Worm (Caenorhabditis elegans) whole organism, L2 larva: ENCODE data around the gene unc-61.

Experiments used
- F13H6.1 ChIP-seq: sonication (generic microtip); optimal IDR thresholded peaks from 2 replicates; lab custom pipeline; 2016; ENCODE audit warnings: missing genetic modification characterization, missing compliant biosample characterization
- ceh-82 ChIP-seq: fragments of 150-350 bp; optimal IDR thresholded peaks from 2 replicates; lab custom pipeline; 2014; ENCODE audit warnings: missing biosample characterization, missing genetic modification characterization
- nhr-11 ChIP-seq: fragments of 150-350 bp; optimal IDR thresholded peaks from 2 replicates; lab custom pipeline; 2014; ENCODE audit warnings: missing biosample characterization, missing genetic modification characterization
- nhr-77 ChIP-seq: fragments of 150-350 bp; optimal IDR thresholded peaks from 2 replicates; lab custom pipeline; 2014; ENCODE audit warnings: missing biosample characterization, missing genetic modification characterization

ce11 chrV:14683926-14684325 lies 50.1 kb downstream of the unc-61 start:
- no peak for TF ChIP-seq ceh-82 (tag; lab: Kevin White, UChicago)
- TF ChIP-seq F13H6.1 (tag; lab: Kevin White, UChicago): no peak
- TF ChIP-seq nhr-11 (tag; lab: Kevin White, UChicago): no peak
- TF ChIP-seq nhr-77: no peak
